Fruit fly (Drosophila melanogaster) whole organism, embryonic: Measurements from ENCODE around the gene CG8379.

Experiments
- Aef1 ChIP-seq: fragments of 200-800 bp; sonication (Bioruptor generic); IDR thresholded peaks from 3 replicates; pipeline ENCODE4 v1.3.6; 2022; ENCODE audit warnings: missing biosample characterization, missing genetic modification characterization
- Atf6 ChIP-seq: fragments of 200-800 bp; sonication (Bioruptor generic); IDR thresholded peaks from 2 replicates; pipeline ENCODE4 v1.3.6; 2022; ENCODE audit warnings: missing biosample characterization, missing genetic modification characterization
- Bdp1 ChIP-seq: fragments of 200-800 bp; sonication (Bioruptor generic); optimal IDR thresholded peaks from 3 replicates; lab custom pipeline; 2016; ENCODE audit warnings: missing biosample characterization, missing genetic modification characterization
- Blimp-1 ChIP-seq: fragments of 200-800 bp; sonication (Bioruptor generic); optimal IDR thresholded peaks from 3 replicates; lab custom pipeline; 2018; ENCODE audit warnings: missing biosample characterization, missing genetic modification characterization, mild to moderate bottlenecking, moderate library complexity, missing genetic modification reagents
- CG10147 ChIP-seq: fragments of 200-800 bp; sonication (Bioruptor generic); optimal IDR thresholded peaks from 2 replicates; lab custom pipeline; 2019; ENCODE audit warnings: missing biosample characterization, mild to moderate bottlenecking, missing genetic modification characterization, moderate library complexity
- CG11695 ChIP-seq: fragments of 200-800 bp; sonication (Bioruptor generic); IDR thresholded peaks from 3 replicates; pipeline ENCODE4 v1.3.6; 2022; ENCODE audit warnings: missing biosample characterization, missing genetic modification characterization
- CG16863 ChIP-seq: fragments of 200-800 bp; sonication (Bioruptor generic); optimal IDR thresholded peaks from 3 replicates; lab custom pipeline; 2016; ENCODE audit warnings: missing biosample characterization, missing genetic modification characterization
- CG18764 ChIP-seq: fragments of 200-800 bp; sonication (Bioruptor generic); optimal IDR thresholded peaks from 3 replicates; lab custom pipeline; 2016; ENCODE audit warnings: missing biosample characterization, missing genetic modification characterization
- CG2199 ChIP-seq: fragments of 200-800 bp; sonication (Bioruptor generic); IDR thresholded peaks from 3 replicates; pipeline ENCODE4 v1.3.6; 2022; ENCODE audit warnings: missing biosample characterization, missing genetic modification characterization
- CG32767 ChIP-seq: fragments of 200-800 bp; sonication (Bioruptor generic); IDR thresholded peaks from 2 replicates; pipeline ENCODE4 v1.3.6; 2022; ENCODE audit warnings: missing biosample characterization, missing genetic modification characterization
- CG32772 ChIP-seq: fragments of 200-800 bp; sonication (Bioruptor generic); IDR thresholded peaks from 2 replicates; pipeline ENCODE4 v1.3.6; 2022; ENCODE audit warnings: missing biosample characterization, missing genetic modification characterization
- CG3281 ChIP-seq: fragments of 200-800 bp; sonication (Bioruptor generic); optimal IDR thresholded peaks from 3 replicates; lab custom pipeline; 2017; ENCODE audit warnings: missing biosample characterization, mild to moderate bottlenecking, missing genetic modification characterization
- CG34224 ChIP-seq: fragments of 200-800 bp; sonication (Bioruptor generic); IDR thresholded peaks from 3 replicates; pipeline ENCODE4 v1.3.6; 2022; ENCODE audit warnings: missing biosample characterization, missing genetic modification characterization; ENCODE audit not compliant: partially characterized antibody
- CG34376 ChIP-seq: fragments of 200-800 bp; sonication (Bioruptor generic); optimal IDR thresholded peaks from 2 replicates; lab custom pipeline; 2018; ENCODE audit warnings: missing biosample characterization, mild to moderate bottlenecking, missing genetic modification characterization
- CG4282 ChIP-seq: fragments of 200-800 bp; sonication (Bioruptor generic); optimal IDR thresholded peaks from 2 replicates; lab custom pipeline; 2016; ENCODE audit warnings: missing biosample characterization, missing genetic modification characterization
- CG6254 ChIP-seq: fragments of 200-800 bp; sonication (Bioruptor generic); optimal IDR thresholded peaks from 3 replicates; lab custom pipeline; 2017; ENCODE audit warnings: mild to moderate bottlenecking, missing biosample characterization, missing genetic modification reagents, missing genetic modification characterization
- CG7357 ChIP-seq: fragments of 200-800 bp; sonication (Bioruptor generic); IDR thresholded peaks from 3 replicates; pipeline ENCODE4 v1.3.6; 2022; ENCODE audit warnings: missing biosample characterization, missing genetic modification characterization
- CG7987 ChIP-seq: fragments of 200-800 bp; sonication (Bioruptor generic); optimal IDR thresholded peaks from 2 replicates; lab custom pipeline; 2018; ENCODE audit warnings: missing biosample characterization, mild to moderate bottlenecking, missing genetic modification characterization, moderate library complexity
- CG8765 ChIP-seq: fragments of 200-800 bp; sonication (Bioruptor generic); IDR thresholded peaks from 2 replicates; pipeline ENCODE4 v1.3.6; 2022; ENCODE audit warnings: missing biosample characterization, missing genetic modification characterization
- CG9797 ChIP-seq: fragments of 200-800 bp; sonication (Bioruptor generic); optimal IDR thresholded peaks from 3 replicates; lab custom pipeline; 2018; ENCODE audit warnings: missing biosample characterization, mild to moderate bottlenecking, missing genetic modification characterization
- CkIIα-i1 ChIP-seq: fragments of 200-800 bp; sonication (Bioruptor generic); IDR thresholded peaks from 2 replicates; pipeline ENCODE4 v1.3.6; 2022; ENCODE audit warnings: missing biosample characterization, missing genetic modification characterization
- Doc2 ChIP-seq: fragments of 200-800 bp; sonication (Bioruptor generic); IDR thresholded peaks from 2 replicates; pipeline ENCODE4 v1.3.6; 2022; ENCODE audit warnings: missing biosample characterization, missing genetic modification characterization
- HLH54F ChIP-seq: fragments of 200-800 bp; sonication (Bioruptor generic); optimal IDR thresholded peaks from 3 replicates; lab custom pipeline; 2016; ENCODE audit warnings: missing biosample characterization, missing genetic modification characterization
- HmgZ ChIP-seq: fragments of 200-800 bp; sonication (Bioruptor generic); optimal IDR thresholded peaks from 2 replicates; lab custom pipeline; 2018; ENCODE audit warnings: missing biosample characterization, mild to moderate bottlenecking, missing genetic modification characterization
- Jarid2 ChIP-seq: fragments of 200-800 bp; sonication (Bioruptor generic); optimal IDR thresholded peaks from 3 replicates; lab custom pipeline; 2017; ENCODE audit warnings: mild to moderate bottlenecking, missing biosample characterization, missing genetic modification reagents, missing genetic modification characterization
- MTF-1 ChIP-seq: fragments of 200-800 bp; sonication (Bioruptor generic); optimal IDR thresholded peaks from 2 replicates; lab custom pipeline; 2018; ENCODE audit warnings: missing biosample characterization, mild to moderate bottlenecking, missing genetic modification characterization, borderline replicate concordance
- NC2α ChIP-seq: fragments of 200-800 bp; sonication (Bioruptor generic); optimal IDR thresholded peaks from 2 replicates; lab custom pipeline; 2016; ENCODE audit warnings: missing biosample characterization, missing genetic modification characterization
- Nf-YA ChIP-seq: fragments of 200-800 bp; sonication (Bioruptor generic); IDR thresholded peaks from 2 replicates; pipeline ENCODE4 v1.3.6; 2022; ENCODE audit warnings: missing biosample characterization, missing genetic modification characterization
- Poxn ChIP-seq: fragments of 200-800 bp; sonication (Bioruptor generic); IDR thresholded peaks from 2 replicates; pipeline ENCODE4 v1.3.6; 2022; ENCODE audit warnings: missing biosample characterization, missing genetic modification characterization
- Stat92E ChIP-seq, 3 experiments: fragments of >200 bp in 2 of 3; fragments of 200-800 bp in 1 of 3; sonication (Bioruptor generic) in 1 of 3; optimal IDR thresholded peaks; 2 replicates each; lab custom pipeline; 2017 to 2019; ENCODE audit warnings: missing biosample characterization in 3 of 3, missing genetic modification characterization in 3 of 3, mild to moderate bottlenecking in 1 of 3, moderate library complexity in 1 of 3
- ab ChIP-seq: fragments of 200-800 bp; sonication (Bioruptor generic); optimal IDR thresholded peaks from 2 replicates; lab custom pipeline; 2016; ENCODE audit warnings: missing biosample characterization, missing genetic modification characterization
- chm ChIP-seq: fragments of 200-800 bp; sonication (Bioruptor generic); IDR thresholded peaks from 2 replicates; pipeline ENCODE4 v1.3.6; 2022; ENCODE audit warnings: missing biosample characterization, missing genetic modification characterization
- chn ChIP-seq: fragments of 200-800 bp; sonication (Bioruptor generic); optimal IDR thresholded peaks from 2 replicates; lab custom pipeline; 2016; ENCODE audit warnings: missing biosample characterization, missing genetic modification characterization
- dmrt99B ChIP-seq: fragments of 200-800 bp; sonication (Bioruptor generic); optimal IDR thresholded peaks from 2 replicates; lab custom pipeline; 2018; ENCODE audit warnings: missing biosample characterization, mild to moderate bottlenecking, missing genetic modification characterization, moderate library complexity
- fd3F ChIP-seq: fragments of 200-800 bp; sonication (Bioruptor generic); optimal IDR thresholded peaks from 2 replicates; lab custom pipeline; 2018; ENCODE audit warnings: missing biosample characterization, mild to moderate bottlenecking, missing genetic modification characterization, moderate library complexity
- fru ChIP-seq: fragments of >200 bp; optimal IDR thresholded peaks from 2 replicates; lab custom pipeline; 2017
- her ChIP-seq: fragments of 200-800 bp; sonication (Bioruptor generic); optimal IDR thresholded peaks from 2 replicates; lab custom pipeline; 2016; ENCODE audit warnings: missing biosample characterization, missing genetic modification characterization
- jigr1 ChIP-seq: fragments of 200-800 bp; sonication (Bioruptor generic); IDR thresholded peaks from 3 replicates; pipeline ENCODE4 v1.3.6; 2022; ENCODE audit warnings: missing biosample characterization, missing genetic modification characterization
- lbe ChIP-seq: fragments of 200-800 bp; sonication (Bioruptor generic); optimal IDR thresholded peaks from 2 replicates; lab custom pipeline; 2016; ENCODE audit warnings: missing biosample characterization, mild to moderate bottlenecking, missing genetic modification characterization
- luna ChIP-seq: fragments of 200-800 bp; sonication (Bioruptor generic); optimal IDR thresholded peaks from 2 replicates; lab custom pipeline; 2016; ENCODE audit warnings: missing biosample characterization, missing genetic modification characterization
- otp ChIP-seq: fragments of 200-800 bp; sonication (Bioruptor generic); IDR thresholded peaks from 3 replicates; pipeline ENCODE4, ENCODE4 v1.3.6; 2022; ENCODE audit warnings: missing biosample characterization, missing genetic modification characterization
- pfk ChIP-seq: fragments of 200-800 bp; sonication (Bioruptor generic); optimal IDR thresholded peaks from 2 replicates; lab custom pipeline; 2018; ENCODE audit warnings: missing biosample characterization, mild to moderate bottlenecking, missing genetic modification characterization, moderate library complexity
- sc ChIP-seq, 3 experiments: fragments of >200 bp in 2 of 3; fragments of 200-800 bp in 1 of 3; sonication (Bioruptor generic) in 1 of 3; optimal IDR thresholded peaks; 2 replicates in 2 of 3; 3 replicates in 1 of 3; lab custom pipeline; 2017; ENCODE audit warnings: mild to moderate bottlenecking in 1 of 3, missing biosample characterization in 1 of 3, missing genetic modification characterization in 1 of 3, missing genetic modification reagents in 1 of 3
- sens ChIP-seq: fragments of 200-800 bp; sonication (Bioruptor generic); peaks from one replicate; lab custom pipeline; 2016; ENCODE audit warnings: missing biosample characterization, missing genetic modification characterization
- sisA ChIP-seq: fragments of 200-800 bp; sonication (Bioruptor generic); IDR thresholded peaks from 2 replicates; pipeline ENCODE4 v1.3.6; 2022; ENCODE audit warnings: missing biosample characterization, missing genetic modification characterization
- slp2 ChIP-seq: fragments of 200-800 bp; sonication (Bioruptor generic); optimal IDR thresholded peaks from 2 replicates; lab custom pipeline; 2016; ENCODE audit warnings: missing biosample characterization, missing genetic modification characterization
- unpg ChIP-seq: fragments of 200-800 bp; sonication (Bioruptor generic); optimal IDR thresholded peaks from 3 replicates; lab custom pipeline; 2018; ENCODE audit warnings: missing biosample characterization, mild to moderate bottlenecking, missing genetic modification characterization, moderate library complexity
- vnd ChIP-seq: fragments of 200-800 bp; sonication (Bioruptor generic); IDR thresholded peaks from 3 replicates; pipeline ENCODE4 v1.3.6; 2022; ENCODE audit warnings: missing biosample characterization, missing genetic modification characterization; ENCODE audit not compliant: partially characterized antibody
- yki ChIP-seq: fragments of >200 bp; optimal IDR thresholded peaks from 3 replicates; lab custom pipeline; 2018
- zen ChIP-seq: fragments of 200-800 bp; sonication (Bioruptor generic); optimal IDR thresholded peaks from 3 replicates; lab custom pipeline; 2018; ENCODE audit warnings: missing biosample characterization, mild to moderate bottlenecking, missing genetic modification characterization, moderate library complexity
- zf30C ChIP-seq: fragments of 200-800 bp; sonication (Bioruptor generic); optimal IDR thresholded peaks from 3 replicates; lab custom pipeline; 2018; ENCODE audit warnings: missing biosample characterization, mild to moderate bottlenecking, missing genetic modification characterization

Gene CG8379

dm6 chr3R:8814029-8814647 is 10.1 kb upstream of the CG8379 start (continued):
- TF ChIP-seq Atf6 (GFP tag; lab: Robert Waterston, UW) (peak; percentile 49), NC2α (GFP tag; lab: Kevin White, UChicago) (no peak), MTF-1 (GFP tag; lab: Kevin White, UChicago) (no peak), Bdp1 (no peak), CG6254 (GFP tag; lab: Kevin White, UChicago) (no peak), sens (peak; percentile 8), jigr1 (GFP tag; lab: Robert Waterston, UW) (no peak), zf30C (GFP tag; lab: Kevin White, UChicago) (no peak), CG7987 (GFP tag; lab: Kevin White, UChicago) (peak; percentile 30), fru (lab: Kevin White, UChicago) (no peak), dmrt99B (tag; lab: Kevin White, UChicago) (no peak), slp2 (GFP tag; lab: Kevin White, UChicago) (no peak), zen (no peak), CkIIα-i1 (GFP tag; lab: Robert Waterston, UW) (no peak), otp (GFP tag; lab: Robert Waterston, UW) (no peak), HLH54F (no peak), CG32767 (no peak), pfk (GFP tag; lab: Kevin White, UChicago) (no peak), CG16863 (GFP tag; lab: Kevin White, UChicago) (no peak), CG3281 (GFP tag; lab: Kevin White, UChicago) (no peak), yki (lab: Kevin White, UChicago) (no peak), Poxn (no peak), sisA (GFP tag; lab: Robert Waterston, UW) (no peak), chm (GFP tag; lab: Robert Waterston, UW) (0 out of 2 replicates have a peak, but pooled peaks have one; percentile 46), CG9797 (no peak), unpg (GFP tag; lab: Kevin White, UChicago) (no peak), her (GFP tag; lab: Kevin White, UChicago) (no peak), CG32772 (GFP tag; lab: Robert Waterston, UW) (no peak), Stat92E (GFP tag; optimal IDR thresholded peaks at IDR 0.05; lab: Kevin White, UChicago) (peak in 1 of 3 experiments; percentile 32), CG10147 (GFP tag; lab: Kevin White, UChicago) (peak; percentile 32), Nf-YA (no peak), Aef1 (GFP tag; lab: Robert Waterston, UW) (no peak), CG11695 (GFP tag; lab: Robert Waterston, UW) (no peak), luna (GFP tag; lab: Kevin White, UChicago) (no peak), CG34224 (no peak), chn (GFP tag; lab: Kevin White, UChicago) (no peak), CG18764 (GFP tag; lab: Kevin White, UChicago) (no peak), CG34376 (GFP tag; lab: Kevin White, UChicago) (peak; percentile 72), vnd (no peak), CG8765 (GFP tag; lab: Robert Waterston, UW) (no peak), CG7357 (GFP tag; lab: Robert Waterston, UW) (no peak), lbe (GFP tag; lab: Kevin White, UChicago) (no peak), CG4282 (GFP tag; lab: Kevin White, UChicago) (no peak), Doc2 (GFP tag; lab: Robert Waterston, UW) (no peak), CG2199 (GFP tag; lab: Robert Waterston, UW) (peak; percentile 67; the same call in 1 of the 3 replicates), Jarid2 (no peak), ab (GFP tag; lab: Kevin White, UChicago) (no peak), Blimp-1 (no peak), HmgZ (tag; lab: Kevin White, UChicago) (no peak), sc (optimal IDR thresholded peaks at IDR 0.05; lab: Kevin White, UChicago) (no peak), sc (GFP tag; optimal IDR thresholded peaks at IDR 0.05; lab: Kevin White, UChicago) (no peak), fd3F (GFP tag; lab: Kevin White, UChicago) (no peak)
